Fruit fly (Drosophila melanogaster): ENCODE data around the gene CG13358.

Gene CG13358

dm6 chrX:805907-806306, 1.2 kb upstream of the CG13358 start, which contains the start of gene Sec22 (continued):
- TF ChIP-seq MESR4 (GFP tag; optimal IDR thresholded peaks at IDR 0.05) (peak; percentile 88), fd102C (GFP tag; optimal IDR thresholded peaks at IDR 0.05) (no peak), CG4360 (GFP tag; IDR thresholded peaks at IDR 0.05) (peak; percentile 17; the same call in 1 of the 2 replicates), Sin3A (optimal IDR thresholded peaks at IDR 0.05) (peak; percentile 36), CG11723 (GFP tag; optimal IDR thresholded peaks at IDR 0.05) (no peak), ssp (GFP tag; IDR thresholded peaks at IDR 0.05) (no peak), pfk (GFP tag; optimal IDR thresholded peaks at IDR 0.05) (peak; percentile 60), YL-1 (GFP tag; optimal IDR thresholded peaks at IDR 0.05) (peak; percentile 51), CG1647 (GFP tag; optimal IDR thresholded peaks at IDR 0.05) (no peak), CG30020 (tag; optimal IDR thresholded peaks at IDR 0.05) (peak; percentile 21), chm (GFP tag; IDR thresholded peaks at IDR 0.05) (peak; percentile 30; the same call in 1 of the 2 replicates), CG2116 (GFP tag; optimal IDR thresholded peaks at IDR 0.05) (peak; percentile 37), Ets97D (GFP tag; optimal IDR thresholded peaks at IDR 0.05) (peak; percentile 93), trem (tag; optimal IDR thresholded peaks at IDR 0.05) (peak; percentile 9), CG1603 (tag; optimal IDR thresholded peaks at IDR 0.05) (peak; percentile 54), CG15601 (tag; optimal IDR thresholded peaks at IDR 0.05) (peak; percentile 18), CG14710 (tag; optimal IDR thresholded peaks at IDR 0.05) (peak; percentile 40), CG7372 (GFP tag; IDR thresholded peaks at IDR 0.05) (no peak), gfzf (GFP tag; optimal IDR thresholded peaks at IDR 0.05) (peak; percentile 74), CG11696 (GFP tag; IDR thresholded peaks at IDR 0.05) (no peak), Sry-δ (GFP tag; optimal IDR thresholded peaks at IDR 0.05) (peak; percentile 17), phol (tag; optimal IDR thresholded peaks at IDR 0.05) (peak; percentile 31), CG8290 (GFP tag; optimal IDR thresholded peaks at IDR 0.05) (no peak), CG8290 (tag; optimal IDR thresholded peaks at IDR 0.05) (peak in 1 of 2 experiments; percentile 46), HLHmδ (GFP tag; optimal IDR thresholded peaks at IDR 0.05) (peak; percentile 29), caup (GFP tag; optimal IDR thresholded peaks at IDR 0.05; ENCODE audit: severe bottlenecking) (peak; percentile 7), Ets65A (GFP tag) (peak; percentile 74), nerfin-1 (tag; optimal IDR thresholded peaks at IDR 0.05) (peak; percentile 4), Deaf1 (tag; optimal IDR thresholded peaks at IDR 0.05) (peak; percentile 1), BEAF-32 (GFP tag; optimal IDR thresholded peaks at IDR 0.05) (peak; percentile 31), pb (GFP tag; optimal IDR thresholded peaks at IDR 0.05) (no peak), CG15514 (GFP tag; optimal IDR thresholded peaks at IDR 0.05) (peak; percentile 43), pzg (GFP tag; optimal IDR thresholded peaks at IDR 0.05) (peak; percentile 59), ci (GFP tag; IDR thresholded peaks at IDR 0.05) (peak; percentile 31; the same call in 1 of the 3 replicates), Dll (GFP tag; IDR thresholded peaks at IDR 0.05; ENCODE audit: partially characterized antibody) (0 out of 4 replicates have a peak, but pooled peaks have one; percentile 30), stwl (tag; optimal IDR thresholded peaks at IDR 0.05) (peak; percentile 57), HmgZ (tag; optimal IDR thresholded peaks at IDR 0.05) (peak; percentile 27), CG12155 (GFP tag; optimal IDR thresholded peaks at IDR 0.05) (no peak), E2f2 (GFP tag; IDR thresholded peaks at IDR 0.05) (peak; percentile 47)

dm6 chrX:803370-803769, 1.4 kb downstream of the CG13358 start, which contains the start of gene CG13359:
CG13359 (minus strand) TSS chrX:803470.
- TF ChIP-seq CG6854 (GFP tag; optimal IDR thresholded peaks at IDR 0.05) (no peak), repo (GFP tag; optimal IDR thresholded peaks at IDR 0.05) (no peak), toy (GFP tag; IDR thresholded peaks at IDR 0.05) (no peak), CG30020 (tag; optimal IDR thresholded peaks at IDR 0.05) (no peak), CG7987 (GFP tag; optimal IDR thresholded peaks at IDR 0.05) (no peak), Mad (GFP tag; optimal IDR thresholded peaks at IDR 0.05) (no peak)

Data from whole organism, embryonic.